Fruit fly (Drosophila melanogaster): ENCODE results near the gene cass.

The cass gene

DNA sequence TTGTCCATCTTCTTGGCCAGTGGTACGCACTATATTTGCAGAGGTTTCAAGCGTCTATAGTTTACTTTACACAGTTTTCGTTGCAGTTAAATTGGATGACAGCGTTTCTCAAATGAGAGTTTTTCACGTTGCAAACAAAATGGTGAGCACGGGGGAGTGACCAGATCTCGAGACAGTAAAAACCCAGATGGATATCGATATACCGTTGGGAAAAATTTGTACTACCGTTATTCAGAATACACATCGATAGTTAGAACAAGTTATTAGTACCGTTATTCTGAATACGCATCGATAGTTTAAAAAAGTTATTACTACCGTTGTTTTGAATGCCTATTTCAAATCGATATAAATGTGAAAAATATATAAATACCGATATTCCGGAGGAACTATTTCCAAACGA is at the start of gene cass:
TSS of gene cass (minus strand) at position 179 of the 400 bp plus-strand sequence.
- TF ChIP-seq usp (GFP tag; optimal IDR thresholded peaks at IDR 0.05) (no peak), EcR (GFP tag; optimal IDR thresholded peaks at IDR 0.05) (no peak), pan (optimal IDR thresholded peaks at IDR 0.05) (no peak), Dll (optimal IDR thresholded peaks at IDR 0.05) (no peak), psq (optimal IDR thresholded peaks at IDR 0.05) (no peak), CG8478 (optimal IDR thresholded peaks at IDR 0.05) (no peak)

DNA sequence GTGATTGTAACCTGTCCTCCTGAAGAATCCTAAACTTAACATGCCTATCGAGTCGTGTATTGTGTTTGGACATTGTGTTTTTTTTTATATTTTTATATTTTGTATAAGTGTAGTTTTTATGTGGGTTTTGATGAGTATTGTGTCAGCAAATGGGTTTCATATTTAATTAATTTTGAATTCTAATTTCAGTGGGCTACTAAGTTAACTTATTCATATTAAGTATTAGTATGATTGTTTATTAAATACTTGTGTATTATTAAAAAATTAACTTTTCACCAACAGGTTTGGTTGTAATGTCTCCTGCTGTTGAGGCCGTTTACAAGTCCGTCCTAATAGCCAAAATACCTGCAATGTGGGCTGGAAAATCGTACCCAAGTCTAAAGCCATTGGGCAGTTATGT is 46.8 kb upstream of the cass start, which contains the start of gene CG15143:
TSS of gene CG15143 (minus strand) at position 101 of the 400 bp plus-strand sequence.
- no peak for TF ChIP-seq CG8478 (optimal IDR thresholded peaks at IDR 0.05)
- TF ChIP-seq pan (optimal IDR thresholded peaks at IDR 0.05): no peak
- no peak for TF ChIP-seq EcR (GFP tag; optimal IDR thresholded peaks at IDR 0.05)
- TF ChIP-seq usp (GFP tag; optimal IDR thresholded peaks at IDR 0.05): no peak
- TF ChIP-seq psq (optimal IDR thresholded peaks at IDR 0.05): no peak
- no peak for TF ChIP-seq Dll (optimal IDR thresholded peaks at IDR 0.05)

DNA sequence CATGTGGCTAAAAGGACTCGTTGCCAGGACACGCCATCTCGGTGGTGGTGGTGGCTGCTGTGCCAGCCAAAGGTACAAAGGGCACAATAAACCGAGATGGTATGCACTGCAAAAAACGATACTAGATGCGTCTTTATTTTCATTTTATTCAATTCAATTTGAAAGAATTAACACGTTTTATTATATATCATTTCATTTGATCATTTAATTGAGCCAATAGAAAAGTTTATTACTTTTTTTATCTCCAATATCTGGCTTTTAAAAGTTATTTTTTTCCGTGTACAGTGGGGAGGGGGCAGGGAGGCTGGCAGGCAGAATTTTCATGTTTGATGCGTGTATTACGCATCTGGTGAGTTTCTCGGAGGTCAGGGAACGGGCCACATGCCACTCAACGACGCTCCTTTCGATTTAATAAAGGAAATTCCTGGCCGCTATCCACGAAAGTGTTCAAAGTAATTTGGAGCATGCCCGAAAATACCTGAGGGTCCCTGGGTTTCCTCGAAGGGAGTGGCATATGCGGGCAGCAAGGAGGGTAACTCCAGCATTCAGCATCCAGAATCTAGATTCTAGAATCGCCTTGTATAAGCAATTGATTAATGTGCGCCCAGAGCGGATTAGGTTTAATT is 36.5 kb upstream of the cass start:
- TF ChIP-seq usp (GFP tag; optimal IDR thresholded peaks at IDR 0.05) (no peak), EcR (GFP tag; optimal IDR thresholded peaks at IDR 0.05) (no peak), CG8478 (optimal IDR thresholded peaks at IDR 0.05) (no peak)

DNA sequence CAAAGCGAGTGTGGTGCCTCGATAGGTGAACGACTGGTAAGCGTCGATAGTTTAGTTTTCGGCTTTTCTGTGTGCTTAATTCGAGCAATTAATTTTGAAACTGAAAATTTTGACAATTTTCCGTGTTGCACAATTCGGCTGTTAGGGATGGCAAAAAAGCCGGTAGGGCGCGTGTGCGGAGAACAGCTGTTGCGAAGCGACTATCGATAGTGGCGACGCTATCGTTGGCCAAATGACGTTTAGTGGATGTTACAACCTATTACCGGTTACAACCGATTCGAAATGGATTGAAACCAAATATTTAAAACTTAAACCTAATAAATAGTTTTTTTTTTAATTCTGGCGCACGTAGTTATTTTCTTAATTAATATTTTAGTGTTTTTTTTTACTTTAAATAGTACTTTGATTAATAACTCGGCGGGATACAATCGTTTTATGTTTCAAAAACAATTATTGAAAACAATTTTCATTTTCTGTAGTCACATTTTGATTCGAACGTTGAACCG is 23.3 kb upstream of the cass start, which contains the start of the genes mEFTs and Dhc36C:
TSS of gene mEFTs (minus strand) at position 161 of the 506 bp plus-strand sequence.
TSS of gene Dhc36C (plus strand) at position 456 of the 506 bp plus-strand sequence.
- no peak for TF ChIP-seq Dll (optimal IDR thresholded peaks at IDR 0.05)
- TF ChIP-seq CG8478 (optimal IDR thresholded peaks at IDR 0.05): no peak
- TF ChIP-seq psq (optimal IDR thresholded peaks at IDR 0.05): no peak
- TF ChIP-seq EcR (GFP tag; optimal IDR thresholded peaks at IDR 0.05): no peak
- TF ChIP-seq pan (optimal IDR thresholded peaks at IDR 0.05): no peak
- TF ChIP-seq usp (GFP tag; optimal IDR thresholded peaks at IDR 0.05): no peak

DNA sequence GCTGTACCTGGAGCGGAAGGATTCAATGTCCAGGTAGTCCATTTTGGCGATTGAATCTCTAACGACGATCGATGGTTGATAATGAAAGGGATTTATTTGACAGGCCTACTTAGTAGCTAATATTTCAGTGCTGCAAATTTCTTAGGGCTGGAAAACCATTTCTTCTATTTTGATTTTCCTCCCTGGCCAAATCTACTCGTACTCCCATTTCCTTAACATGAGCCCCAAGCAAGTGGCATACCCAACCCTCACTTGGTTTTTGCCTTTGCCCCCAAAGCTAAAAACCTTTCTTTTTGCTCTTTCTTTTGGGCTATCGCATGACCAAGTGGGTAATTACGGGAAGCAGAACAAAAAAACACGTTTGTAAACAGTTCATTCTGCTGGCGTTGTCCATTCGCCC is 21.0 kb upstream of the cass start, which contains the start of gene CG15142:
TSS of gene CG15142 (minus strand) at position 101 of the 400 bp plus-strand sequence.
- TF ChIP-seq psq (optimal IDR thresholded peaks at IDR 0.05): no peak
- TF ChIP-seq pan (optimal IDR thresholded peaks at IDR 0.05): no peak
- TF ChIP-seq EcR (GFP tag; optimal IDR thresholded peaks at IDR 0.05): no peak
- TF ChIP-seq Dll (optimal IDR thresholded peaks at IDR 0.05): no peak
- no peak for TF ChIP-seq CG8478 (optimal IDR thresholded peaks at IDR 0.05)
- TF ChIP-seq usp (GFP tag; optimal IDR thresholded peaks at IDR 0.05): no peak

DNA sequence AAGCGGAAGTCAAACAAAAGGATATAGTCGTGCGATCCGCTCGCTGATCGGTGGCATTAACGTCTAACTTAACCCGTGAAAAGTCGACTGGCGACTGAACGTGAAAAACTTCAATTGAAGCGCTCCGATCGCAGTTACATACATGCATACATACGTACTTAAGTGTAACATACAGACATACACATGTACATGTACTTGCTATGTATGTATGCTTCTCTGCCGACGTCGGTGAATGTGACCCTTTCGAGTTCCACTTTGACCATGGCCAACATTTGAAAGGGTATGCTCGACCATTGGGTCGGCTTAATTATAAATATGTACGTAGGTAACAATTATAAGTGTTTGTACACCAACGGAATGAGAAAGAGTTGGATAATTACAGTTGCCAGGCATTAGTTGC is 19.4 kb upstream of the cass start, which contains the start of gene qua:
TSS of gene qua (minus strand) at position 101 of the 400 bp plus-strand sequence.
- TF ChIP-seq pan (optimal IDR thresholded peaks at IDR 0.05): peak; percentile 47
- TF ChIP-seq psq (optimal IDR thresholded peaks at IDR 0.05): no peak
- no peak for TF ChIP-seq Dll (optimal IDR thresholded peaks at IDR 0.05)
- TF ChIP-seq EcR (GFP tag; optimal IDR thresholded peaks at IDR 0.05): no peak

DNA sequence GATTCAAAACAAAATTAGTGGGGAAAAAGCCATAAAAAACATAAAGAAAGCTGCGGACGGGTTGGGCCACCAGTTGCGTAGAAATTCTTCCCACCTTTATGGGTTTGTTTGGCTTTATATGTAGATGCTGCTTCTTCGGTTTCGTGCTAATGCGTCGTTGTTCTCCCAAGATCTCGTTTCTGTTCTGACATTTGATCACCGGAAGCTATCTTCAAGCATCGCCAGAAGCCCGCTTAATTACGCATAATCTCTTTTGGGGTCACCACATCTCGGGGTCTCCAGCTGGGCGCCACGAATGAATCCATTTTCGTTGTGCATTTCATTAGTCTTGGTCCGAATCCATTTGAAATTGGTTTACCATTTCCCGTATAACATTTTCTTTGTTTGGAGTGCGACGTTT is 18.1 kb upstream of the cass start:
- no peak for TF ChIP-seq psq (optimal IDR thresholded peaks at IDR 0.05)
- TF ChIP-seq CG8478 (optimal IDR thresholded peaks at IDR 0.05): no peak
- TF ChIP-seq pan (optimal IDR thresholded peaks at IDR 0.05): no peak
- TF ChIP-seq Dll (optimal IDR thresholded peaks at IDR 0.05): no peak
- no peak for TF ChIP-seq EcR (GFP tag; optimal IDR thresholded peaks at IDR 0.05)
- TF ChIP-seq usp (GFP tag; optimal IDR thresholded peaks at IDR 0.05): no peak

DNA sequence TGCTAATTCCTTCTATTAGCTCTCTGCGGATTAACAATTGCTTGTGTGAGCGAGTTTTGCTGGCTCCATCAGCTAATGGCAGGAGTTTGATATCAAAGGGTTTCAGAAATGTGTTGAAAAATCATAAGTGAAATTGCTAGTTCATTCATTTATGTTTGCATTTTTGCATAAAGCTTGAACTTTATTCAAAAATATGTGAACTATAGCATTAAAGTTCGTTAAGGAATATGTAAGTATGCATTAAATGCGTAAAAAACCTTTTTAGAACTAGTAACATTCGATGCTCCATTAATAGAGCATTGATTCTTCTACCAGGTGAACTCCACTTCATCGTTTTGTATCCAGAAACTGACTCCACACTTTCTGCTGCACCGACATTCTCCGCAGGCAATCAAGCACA is 15.0 kb upstream of the cass start:
- TF ChIP-seq pan (optimal IDR thresholded peaks at IDR 0.05) (no peak), Dll (optimal IDR thresholded peaks at IDR 0.05) (no peak), EcR (GFP tag; optimal IDR thresholded peaks at IDR 0.05) (no peak), usp (GFP tag; optimal IDR thresholded peaks at IDR 0.05) (no peak), psq (optimal IDR thresholded peaks at IDR 0.05) (no peak), CG8478 (optimal IDR thresholded peaks at IDR 0.05) (no peak)

DNA sequence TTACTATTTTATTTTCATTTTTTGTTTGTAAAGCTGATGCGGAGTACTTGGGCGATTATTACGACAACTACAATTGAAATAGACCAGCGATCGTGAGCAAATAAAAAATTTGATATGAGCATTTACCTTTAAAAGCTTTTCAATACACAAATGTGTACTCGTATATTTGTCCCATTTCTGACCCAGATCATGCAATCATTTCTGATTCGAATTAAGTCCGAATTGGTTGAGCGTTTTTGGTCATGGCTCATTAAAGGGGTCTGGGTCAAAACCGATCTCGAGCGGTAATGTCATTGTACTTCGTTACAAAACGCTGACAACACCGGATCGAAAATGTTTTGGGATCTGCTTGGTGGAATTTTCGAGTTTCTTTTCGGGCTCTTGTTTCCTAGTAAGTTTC is 8.6 kb upstream of the cass start, which contains the start of gene CG43220:
TSS of gene CG43220 (plus strand) at position 301 of the 400 bp plus-strand sequence.
- TF ChIP-seq CG8478 (optimal IDR thresholded peaks at IDR 0.05) (no peak), Dll (optimal IDR thresholded peaks at IDR 0.05) (no peak)

DNA sequence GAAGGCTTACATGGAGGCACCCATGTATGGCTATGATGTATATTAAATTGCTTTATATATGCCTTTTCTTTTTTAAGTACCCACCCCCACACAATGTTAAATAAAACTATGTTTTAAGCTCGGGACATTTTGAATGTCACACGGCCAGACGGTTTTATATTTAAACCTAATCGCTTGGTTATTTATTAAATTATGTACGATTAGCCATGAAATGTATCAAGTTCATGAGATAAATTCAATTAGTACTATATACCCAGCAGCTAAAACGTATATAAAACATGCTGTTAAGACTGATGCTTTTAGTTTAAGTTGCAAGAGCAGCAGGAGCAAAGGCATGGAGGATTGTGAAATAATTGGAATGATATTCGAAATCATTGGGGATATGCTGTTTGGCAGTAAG is 7.8 kb upstream of the cass start, which contains the start of the genes CG43221 and CG43645:
TSS of gene CG43221 (plus strand) at position 301 of the 400 bp plus-strand sequence.
TSS of gene CG43645 (plus strand) at position 301 of the 400 bp plus-strand sequence.
- TF ChIP-seq CG8478 (optimal IDR thresholded peaks at IDR 0.05) (no peak), EcR (GFP tag; optimal IDR thresholded peaks at IDR 0.05) (no peak), usp (GFP tag; optimal IDR thresholded peaks at IDR 0.05) (no peak), pan (optimal IDR thresholded peaks at IDR 0.05) (no peak), Dll (optimal IDR thresholded peaks at IDR 0.05) (no peak), psq (optimal IDR thresholded peaks at IDR 0.05) (no peak)

DNA sequence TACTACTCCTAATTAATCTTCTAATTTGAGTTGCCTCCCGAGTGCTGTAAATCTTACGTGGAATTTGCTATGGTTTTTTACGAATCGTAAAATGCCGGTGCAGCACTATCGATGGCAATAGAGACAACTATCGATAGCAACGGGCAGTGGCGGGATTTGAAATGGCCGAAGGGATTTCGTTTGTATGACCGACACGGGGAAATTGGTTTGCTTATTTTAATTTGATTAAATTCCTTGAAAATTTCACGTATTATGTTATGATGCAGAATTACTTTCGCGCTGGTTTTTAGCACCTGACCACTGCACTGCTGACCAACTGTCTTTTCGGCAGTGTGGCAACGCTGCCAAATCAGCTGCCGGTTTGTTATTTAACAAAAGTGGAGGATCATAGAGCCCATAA is 6.5 kb upstream of the cass start, which contains the start of the genes GCS2beta and CG5131:
TSS of gene GCS2beta (minus strand) at position 134 of the 400 bp plus-strand sequence.
TSS of gene CG5131 (plus strand) at position 328 of the 400 bp plus-strand sequence.
- TF ChIP-seq CG8478 (optimal IDR thresholded peaks at IDR 0.05): no peak
- no peak for TF ChIP-seq Dll (optimal IDR thresholded peaks at IDR 0.05)
- no peak for TF ChIP-seq usp (GFP tag; optimal IDR thresholded peaks at IDR 0.05)

DNA sequence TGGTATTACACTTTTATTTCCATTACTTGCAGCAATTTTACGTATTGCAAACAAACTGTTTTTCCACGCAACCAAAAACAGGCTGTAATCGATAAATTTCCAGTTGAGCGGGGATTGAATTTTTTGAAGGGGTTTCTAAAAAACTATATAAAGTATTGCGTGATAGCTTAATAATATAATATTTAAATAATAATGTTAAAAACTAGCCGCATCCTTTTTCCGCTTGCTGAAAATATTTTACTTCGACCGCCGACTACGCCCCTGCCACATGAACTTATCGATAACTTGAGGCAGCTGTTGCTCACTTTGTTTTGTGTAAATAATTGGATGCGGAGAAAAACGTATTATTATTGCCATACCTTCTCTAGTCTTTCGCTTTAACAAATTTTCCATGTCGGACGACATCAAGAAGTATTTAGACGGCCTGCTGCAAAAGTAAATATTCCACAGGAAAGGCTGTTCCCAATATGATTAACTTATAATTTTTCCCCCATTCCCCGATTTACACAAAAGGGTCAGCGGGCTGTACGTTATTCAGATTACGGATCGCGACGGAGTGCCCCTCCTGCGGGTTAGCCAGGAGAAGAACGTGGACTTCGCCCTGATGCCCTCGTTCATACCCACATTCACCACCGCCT is 3.4 kb upstream of the cass start, which contains the start of the genes fws and Lamtor3:
TSS of gene fws (minus strand) at position 87 of the 638 bp plus-strand sequence.
TSS of gene Lamtor3 (plus strand) at position 289 of the 638 bp plus-strand sequence.
- no peak for TF ChIP-seq usp (GFP tag; optimal IDR thresholded peaks at IDR 0.05)
- TF ChIP-seq psq (optimal IDR thresholded peaks at IDR 0.05): no peak
- TF ChIP-seq Dll (optimal IDR thresholded peaks at IDR 0.05): no peak
- no peak for TF ChIP-seq pan (optimal IDR thresholded peaks at IDR 0.05)
- no peak for TF ChIP-seq CG8478 (optimal IDR thresholded peaks at IDR 0.05)
- TF ChIP-seq EcR (GFP tag; optimal IDR thresholded peaks at IDR 0.05): no peak
